Worm (Caenorhabditis elegans): ENCODE measurements around the gene fbxa-188.

Gene fbxa-188

ce11 chrV:17301375-17301774, 43.4 kb downstream of the fbxa-188 start, which contains the start of gene K10G4.5:
K10G4.5 (minus strand) TSS chrV:17301475.
- TF ChIP-seq ztf-11 (tag; optimal IDR thresholded peaks at IDR 0.05), result no peak
- TF ChIP-seq duxl-1 (tag; optimal IDR thresholded peaks at IDR 0.05; ENCODE audit: poor library complexity), result no peak
- TF ChIP-seq nhr-42 (GFP tag; IDR thresholded peaks at IDR 0.05), result no peak
- no peak for TF ChIP-seq nhr-10 (tag; optimal IDR thresholded peaks at IDR 0.05)
- no peak for TF ChIP-seq nhr-76 (tag; optimal IDR thresholded peaks at IDR 0.05)
- TF ChIP-seq mdt-29 (GFP tag; IDR thresholded peaks at IDR 0.05), result no peak
- no peak for TF ChIP-seq F44E2.7 (GFP tag; IDR thresholded peaks at IDR 0.05)
- no peak for TF ChIP-seq saeg-2 (GFP tag; IDR thresholded peaks at IDR 0.05)
- no peak for TF ChIP-seq nhr-102 (tag; optimal IDR thresholded peaks at IDR 0.05)
- TF ChIP-seq hlh-30 (tag; optimal IDR thresholded peaks at IDR 0.05; ENCODE audit: insufficient read depth), result no peak
- no peak for TF ChIP-seq ZK546.5 (tag; optimal IDR thresholded peaks at IDR 0.05)
- no peak for TF ChIP-seq madf-5 (GFP tag; IDR thresholded peaks at IDR 0.05)
- no peak for TF ChIP-seq ceh-28 (tag; optimal IDR thresholded peaks at IDR 0.05)
- TF ChIP-seq jun-1 (tag; optimal IDR thresholded peaks at IDR 0.05), result no peak
- TF ChIP-seq zfp-3 (GFP tag; conservative IDR thresholded peaks at IDR 0.05), result no peak
- TF ChIP-seq skn-1 (tag; optimal IDR thresholded peaks at IDR 0.05), result no peak

- TF ChIP-seq Y75B8A.6 (GFP tag; IDR thresholded peaks at IDR 0.05) (no peak), unc-62 (GFP tag; optimal IDR thresholded peaks at IDR 0.05 in 1 of 2) (peak in 1 of 2 experiments; percentile 92), unc-62 (tag; optimal IDR thresholded peaks at IDR 0.05) (no peak)
Measured at ce11 chrV:17298657-17299056, 46.1 kb downstream of the fbxa-188 start.

ce11 chrV:17296443-17296842, 48.3 kb downstream of the fbxa-188 start:
- peak in 1 of 2 experiments; percentile 92 for TF ChIP-seq unc-62 (GFP tag; optimal IDR thresholded peaks at IDR 0.05 in 1 of 2)
- no peak for TF ChIP-seq unc-62 (tag; optimal IDR thresholded peaks at IDR 0.05)
- TF ChIP-seq skn-1 (tag; optimal IDR thresholded peaks at IDR 0.05), result no peak
